Fruit fly (Drosophila melanogaster): ENCODE results near the gene spict.

Gene spict

dm6 chr2L:12704418-12704920, at the start of gene spict, which contains the start of gene CG5776 (continued):
- TF ChIP-seq Stat92E (GFP tag; optimal IDR thresholded peaks at IDR 0.05): peak in 1 of 3 experiments; percentile 46
- 0 out of 2 replicates have a peak, but pooled peaks have one; percentile 36 for TF ChIP-seq ham (GFP tag; IDR thresholded peaks at IDR 0.05)
- peak; percentile 76 for TF ChIP-seq lilli (GFP tag; optimal IDR thresholded peaks at IDR 0.05)
- no peak for TF ChIP-seq ftz-f1 (GFP tag; optimal IDR thresholded peaks at IDR 0.05)
- TF ChIP-seq exex (tag; optimal IDR thresholded peaks at IDR 0.05): peak; percentile 15
- TF ChIP-seq Dek (tag; optimal IDR thresholded peaks at IDR 0.05): peak; percentile 83
- peak; percentile 68 for TF ChIP-seq scrt (GFP tag; optimal IDR thresholded peaks at IDR 0.05)
- peak; percentile 64 for TF ChIP-seq ssp (GFP tag; IDR thresholded peaks at IDR 0.05)
- peak; percentile 23 to 32 for TF ChIP-seq Pdp1 (GFP tag; optimal IDR thresholded peaks at IDR 0.05)
- peak; percentile 78 for TF ChIP-seq CG14667 (GFP tag; IDR thresholded peaks at IDR 0.05)
- TF ChIP-seq CG10274 (GFP tag; optimal IDR thresholded peaks at IDR 0.05): no peak
- peak; percentile 67 for TF ChIP-seq CG13296 (GFP tag; optimal IDR thresholded peaks at IDR 0.05)
- peak; percentile 93 for TF ChIP-seq HmgZ (tag; optimal IDR thresholded peaks at IDR 0.05)
- TF ChIP-seq CG7745 (tag; optimal IDR thresholded peaks at IDR 0.05): no peak
- TF ChIP-seq cad (GFP tag; optimal IDR thresholded peaks at IDR 0.05): no peak
- TF ChIP-seq CG11504 (tag; optimal IDR thresholded peaks at IDR 0.05): peak; percentile 77
- TF ChIP-seq Med (GFP tag): peak; percentile 74
- TF ChIP-seq Ada2b (GFP tag; IDR thresholded peaks at IDR 0.05): peak; percentile 81
- peak; percentile 53 for TF ChIP-seq gfzf (GFP tag; optimal IDR thresholded peaks at IDR 0.05)
- TF ChIP-seq tup (GFP tag; optimal IDR thresholded peaks at IDR 0.05): no peak
- TF ChIP-seq pho (GFP tag; optimal IDR thresholded peaks at IDR 0.05): peak; percentile 54
- TF ChIP-seq CG17361 (GFP tag; IDR thresholded peaks at IDR 0.05): peak; percentile 75
- 0 out of 2 replicates have a peak, but pooled peaks have one; percentile 12 for TF ChIP-seq aop (GFP tag; IDR thresholded peaks at IDR 0.05)
- TF ChIP-seq D19B (GFP tag; optimal IDR thresholded peaks at IDR 0.05): peak; percentile 3
- TF ChIP-seq ab (GFP tag; optimal IDR thresholded peaks at IDR 0.05): no peak
- peak; percentile 78; the same call in 1 of the 2 replicates for TF ChIP-seq ranshi (GFP tag; IDR thresholded peaks at IDR 0.05)
- peak; percentile 74 for TF ChIP-seq dmrt11E (tag; optimal IDR thresholded peaks at IDR 0.05)
- peak; percentile 80 for TF ChIP-seq CG9797 (GFP tag; optimal IDR thresholded peaks at IDR 0.05)
- TF ChIP-seq CG1529 (GFP tag; optimal IDR thresholded peaks at IDR 0.05): peak; percentile 25
- TF ChIP-seq Lim3 (GFP tag; IDR thresholded peaks at IDR 0.05): no peak
- TF ChIP-seq CG12391 (tag; optimal IDR thresholded peaks at IDR 0.05): peak; percentile 92
- peak; percentile 56 for TF ChIP-seq Nf-YB (GFP tag; optimal IDR thresholded peaks at IDR 0.05)
- TF ChIP-seq Elba2 (GFP tag; optimal IDR thresholded peaks at IDR 0.05): no peak
- peak; percentile 11 for TF ChIP-seq tin (GFP tag; optimal IDR thresholded peaks at IDR 0.05)
- TF ChIP-seq bcd (GFP tag; optimal IDR thresholded peaks at IDR 0.05): peak; percentile 80
- peak; percentile 85 for TF ChIP-seq vvl (GFP tag; IDR thresholded peaks at IDR 0.05)
- TF ChIP-seq D19A (tag; optimal IDR thresholded peaks at IDR 0.05): peak; percentile 45
- TF ChIP-seq CG14050 (GFP tag; IDR thresholded peaks at IDR 0.05): peak; percentile 75; the same call in 2 of the 3 replicates
- TF ChIP-seq CG2199 (GFP tag; IDR thresholded peaks at IDR 0.05): no peak
- TF ChIP-seq CG17328 (GFP tag; IDR thresholded peaks at IDR 0.05): peak; percentile 79
- TF ChIP-seq CG4404 (GFP tag; IDR thresholded peaks at IDR 0.05): peak; percentile 77
- no peak for TF ChIP-seq sima (GFP tag; optimal IDR thresholded peaks at IDR 0.05)
- TF ChIP-seq zen2 (GFP tag; IDR thresholded peaks at IDR 0.05; ENCODE audit: partially characterized antibody): no peak
- peak; percentile 52 for TF ChIP-seq psq (GFP tag; optimal IDR thresholded peaks at IDR 0.05)
- TF ChIP-seq phol (tag; optimal IDR thresholded peaks at IDR 0.05): peak; percentile 82
- TF ChIP-seq CG10979 (tag; optimal IDR thresholded peaks at IDR 0.05): peak; percentile 51
- no peak for TF ChIP-seq CG17568 (GFP tag; optimal IDR thresholded peaks at IDR 0.05)
- peak; percentile 57; the same call in 1 of the 3 replicates for TF ChIP-seq H15 (GFP tag; IDR thresholded peaks at IDR 0.05)
- peak; percentile 14 for TF ChIP-seq CG6683 (GFP tag; optimal IDR thresholded peaks at IDR 0.05)
- peak; percentile 73 for TF ChIP-seq CG18599 (GFP tag; optimal IDR thresholded peaks at IDR 0.05)
